Worm (Caenorhabditis elegans): ENCODE results near the gene str-48.
A peak's percentile ranks its signal among the peaks of the same experiment; 100 is the strongest.

The str-48 gene

DNA sequence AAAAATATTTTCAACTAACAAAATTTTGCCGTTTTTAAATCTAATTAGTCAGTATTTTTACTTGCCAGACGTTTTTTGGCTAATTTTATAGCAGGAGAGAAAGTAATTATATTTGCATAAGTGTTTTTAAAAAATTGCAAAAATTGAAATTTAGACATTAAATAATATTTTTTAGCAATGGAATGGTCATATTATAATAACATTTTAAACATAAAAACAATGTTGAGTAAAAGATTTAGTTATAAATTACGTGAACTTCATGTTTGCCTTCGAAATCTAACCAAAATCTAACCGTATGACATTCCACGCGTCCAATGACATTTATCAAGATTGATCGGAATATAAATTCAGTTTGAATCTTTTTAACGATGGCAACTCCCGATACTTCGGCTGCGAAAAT lies 32.6 kb downstream of the str-48 start, which contains the start of gene C34D4.2:
C34D4.2 (plus strand) TSS at position 301 of the 400 bp plus-strand sequence.
- TF ChIP-seq gmeb-2 (tag; optimal IDR thresholded peaks at IDR 0.05) (no peak), ceh-30 (tag; optimal IDR thresholded peaks at IDR 0.05) (no peak), ceh-34 (tag; optimal IDR thresholded peaks at IDR 0.05) (no peak), ref-2 (tag; optimal IDR thresholded peaks at IDR 0.05) (no peak), mec-3 (tag; optimal IDR thresholded peaks at IDR 0.05; ENCODE audit: borderline replicate concordance) (no peak)

DNA sequence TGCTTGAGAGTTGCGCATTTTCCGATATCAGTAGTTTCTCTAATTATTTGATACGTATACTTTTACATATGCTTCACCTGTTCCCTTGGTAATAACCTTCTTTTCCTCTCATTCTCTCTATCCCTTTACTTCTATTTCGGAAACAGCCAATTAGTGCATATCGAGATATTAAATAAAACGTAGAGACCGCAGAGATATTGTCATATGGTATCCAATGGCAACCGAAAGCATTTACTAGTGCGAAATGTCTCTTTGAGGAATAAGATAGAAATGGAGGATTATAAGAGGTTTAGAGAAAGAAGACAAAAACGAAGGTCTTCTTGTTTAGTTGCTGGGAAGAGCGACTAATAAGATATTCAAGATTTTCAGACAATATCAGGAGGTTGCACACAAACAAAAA lies 34.6 kb downstream of the str-48 start, which contains the start of gene maph-9:
maph-9 (plus strand) TSS at position 273 of the 400 bp plus-strand sequence.
- TF ChIP-seq syd-9 (tag; optimal IDR thresholded peaks at IDR 0.05) (no peak), nfya-1 (tag; optimal IDR thresholded peaks at IDR 0.05) (peak; percentile 44), ceh-31 (tag; optimal IDR thresholded peaks at IDR 0.05) (peak; percentile 28), ceh-14 (tag; optimal IDR thresholded peaks at IDR 0.05) (peak; percentile 30), ama-1 (optimal IDR thresholded peaks at IDR 0.05) (no peak)

DNA sequence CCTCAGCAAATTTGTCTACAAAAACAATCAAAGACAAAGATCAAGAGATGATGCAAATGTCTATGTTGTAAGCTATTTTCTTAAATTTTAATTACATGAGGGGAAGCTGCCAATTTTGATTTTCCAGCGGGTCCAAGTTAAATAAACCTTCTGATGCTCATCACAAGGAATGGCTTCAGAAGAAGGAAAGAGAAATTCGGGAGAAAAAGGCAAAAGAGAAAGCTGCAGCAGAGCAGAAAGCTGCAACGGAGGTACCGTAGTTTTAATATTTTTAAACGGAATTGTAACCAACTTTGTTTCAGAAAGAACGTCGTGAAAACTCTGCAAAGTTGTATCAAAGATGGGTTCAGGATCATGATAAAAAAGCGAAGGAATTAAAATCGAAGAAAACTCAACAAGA lies 36.4 kb downstream of the str-48 start:
- TF ChIP-seq elt-4 (tag; optimal IDR thresholded peaks at IDR 0.05) (no peak), ceh-34 (tag; optimal IDR thresholded peaks at IDR 0.05) (no peak), odd-2 (tag; optimal IDR thresholded peaks at IDR 0.05) (no peak), fkh-10 (GFP tag; optimal IDR thresholded peaks at IDR 0.05) (no peak), sdc-2 (tag; optimal IDR thresholded peaks at IDR 0.05) (no peak), ets-4 (tag; optimal IDR thresholded peaks at IDR 0.05) (no peak), F13H6.1 (tag; optimal IDR thresholded peaks at IDR 0.05) (no peak)

ce11 chrIV:7159586-7159985 lies 37.8 kb downstream of the str-48 start:
- TF ChIP-seq F13H6.1 (tag; optimal IDR thresholded peaks at IDR 0.05) (no peak), hlh-30 (tag; optimal IDR thresholded peaks at IDR 0.05; ENCODE audit: insufficient read depth) (no peak), ceh-34 (tag; optimal IDR thresholded peaks at IDR 0.05) (no peak), elt-2 (tag; optimal IDR thresholded peaks at IDR 0.05) (no peak), K02D7.2 (tag; optimal IDR thresholded peaks at IDR 0.05) (no peak), ceh-22 (tag; optimal IDR thresholded peaks at IDR 0.05) (no peak), che-1 (tag; optimal IDR thresholded peaks at IDR 0.05) (no peak), ets-4 (tag; optimal IDR thresholded peaks at IDR 0.05) (no peak), ceh-2 (tag; optimal IDR thresholded peaks at IDR 0.05) (no peak), pqm-1 (tag; optimal IDR thresholded peaks at IDR 0.05) (no peak), tbx-7 (tag; optimal IDR thresholded peaks at IDR 0.05) (no peak), lim-6 (tag; optimal IDR thresholded peaks at IDR 0.05) (no peak), Y22D7AL.16 (tag; optimal IDR thresholded peaks at IDR 0.05) (no peak), unc-42 (tag; optimal IDR thresholded peaks at IDR 0.05) (no peak)

DNA sequence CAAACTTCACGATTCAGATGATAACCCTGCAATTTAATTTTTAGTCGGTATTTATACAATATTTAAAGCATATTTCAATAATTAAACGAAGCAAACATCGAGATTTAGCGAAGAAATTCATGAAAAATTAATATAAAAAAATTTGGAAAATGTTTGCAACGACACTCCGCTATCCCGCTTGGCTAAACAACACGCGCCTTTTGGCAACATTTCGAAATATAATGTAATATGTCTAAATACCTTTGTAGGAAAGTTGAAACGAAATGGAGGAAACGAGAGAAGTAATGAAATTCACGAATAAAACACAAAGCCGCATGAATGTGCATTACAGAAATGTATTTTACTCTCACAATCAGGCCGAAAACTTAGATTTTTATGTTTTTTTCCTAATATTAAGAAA lies 43.9 kb downstream of the str-48 start, which contains the start of gene rpc-1:
rpc-1 (minus strand) TSS at position 26 of the 400 bp plus-strand sequence.
- TF ChIP-seq unc-55 (GFP tag; optimal IDR thresholded peaks at IDR 0.05) (no peak), hlh-13 (GFP tag; optimal IDR thresholded peaks at IDR 0.05) (no peak), zip-5 (tag; optimal IDR thresholded peaks at IDR 0.05) (no peak), sox-2 (GFP tag; IDR thresholded peaks at IDR 0.05) (no peak), C38D4.7 (GFP tag; optimal IDR thresholded peaks at IDR 0.05) (no peak), fkh-6 (tag; optimal IDR thresholded peaks at IDR 0.05) (no peak), ceh-22 (tag; optimal IDR thresholded peaks at IDR 0.05) (no peak), tbx-2 (tag; optimal IDR thresholded peaks at IDR 0.05) (no peak), pha-2 (tag; optimal IDR thresholded peaks at IDR 0.05) (no peak), odd-2 (tag; optimal IDR thresholded peaks at IDR 0.05) (no peak), ref-2 (tag; optimal IDR thresholded peaks at IDR 0.05) (no peak), ceh-9 (tag; optimal IDR thresholded peaks at IDR 0.05) (no peak), che-1 (tag; optimal IDR thresholded peaks at IDR 0.05) (no peak), ceh-14 (tag; optimal IDR thresholded peaks at IDR 0.05) (no peak), F13H6.1 (tag; optimal IDR thresholded peaks at IDR 0.05) (no peak), ztf-16 (tag; optimal IDR thresholded peaks at IDR 0.05) (no peak), unc-3 (GFP tag; conservative IDR thresholded peaks at IDR 0.05) (no peak), unc-3 (tag; optimal IDR thresholded peaks at IDR 0.05) (no peak), unc-42 (tag; optimal IDR thresholded peaks at IDR 0.05) (no peak)
